Worm (Caenorhabditis elegans): ENCODE data around the gene C18D4.12.

- TF ChIP-seq ztf-4 (tag; optimal IDR thresholded peaks at IDR 0.05) (no peak), jun-1 (tag; optimal IDR thresholded peaks at IDR 0.05) (no peak), elt-1 (tag; optimal IDR thresholded peaks at IDR 0.05) (no peak), ztf-11 (tag; optimal IDR thresholded peaks at IDR 0.05) (no peak), ceh-82 (tag; optimal IDR thresholded peaks at IDR 0.05) (no peak), unc-62 (GFP tag; optimal IDR thresholded peaks at IDR 0.05) (no peak), mdl-1 (tag; optimal IDR thresholded peaks at IDR 0.05) (no peak), aly-2 (tag; optimal IDR thresholded peaks at IDR 0.05) (no peak), ceh-16 (tag; optimal IDR thresholded peaks at IDR 0.05) (no peak)
Measured at ce11 chrV:17532686-17533085, 2.3 kb upstream of the C18D4.12 start, which contains the start of gene C18D4.3.
